Comparison of ENCODE assay signal across 1 fruit fly cellular context in the genomic region with DNA sequence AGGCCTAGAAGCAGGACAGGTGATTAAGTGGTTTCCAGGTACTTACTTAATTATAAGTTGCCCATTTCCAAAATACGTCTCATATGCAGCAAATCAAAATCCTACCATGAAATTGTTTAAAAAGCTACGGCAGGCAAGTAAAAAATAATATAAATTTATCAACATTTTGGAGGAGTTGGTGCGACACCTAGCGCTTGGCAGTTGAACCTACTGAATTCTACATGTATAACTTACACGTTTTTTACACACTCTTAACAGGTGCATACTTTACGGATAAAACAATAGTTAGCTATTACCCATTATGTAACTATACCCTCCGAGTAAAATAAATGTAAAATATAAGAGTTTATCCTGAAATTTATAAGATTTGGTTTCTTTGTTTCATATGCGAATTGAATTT.
TF ChIP-seq lines count a peak whose summit lies in the region.

No protein-coding gene starts in this region.

TF ChIP-seq in whole organism, embryonic, 481 proteins besides CTCF, POLR2A, EP300 and RAD21 (continued from another document and continues in another):
- TF ChIP-seq Nf-YC (tag; optimal IDR thresholded peaks at IDR 0.05; lab: Kevin White, UChicago) (no peak), CG2202 (tag; optimal IDR thresholded peaks at IDR 0.05; lab: Kevin White, UChicago) (peak; percentile 49), CG31441 (GFP tag; IDR thresholded peaks at IDR 0.05; lab: Robert Waterston, UW) (peak; percentile 46; the same call in 1 of the 2 replicates), Oaz (GFP tag; IDR thresholded peaks at IDR 0.05; lab: Robert Waterston, UW) (peak; percentile 50; the same call in 1 of the 2 replicates), CG4617 (GFP tag; optimal IDR thresholded peaks at IDR 0.05; lab: Kevin White, UChicago; ENCODE audit: borderline replicate concordance) (peak; percentile 11), peb (GFP tag; IDR thresholded peaks at IDR 0.05; lab: Robert Waterston, UW) (no peak), Pdp1 (GFP tag; optimal IDR thresholded peaks at IDR 0.05; lab: Kevin White, UChicago) (peak; percentile 62 to 99), Mrtf (GFP tag; IDR thresholded peaks at IDR 0.05; lab: Robert Waterston, UW) (no peak), Gug (GFP tag; IDR thresholded peaks at IDR 0.05; lab: Robert Waterston, UW) (no peak), H15 (GFP tag; IDR thresholded peaks at IDR 0.05; lab: Robert Waterston, UW) (no peak; the same call in 2 of the 3 replicates), sna (GFP tag; IDR thresholded peaks at IDR 0.05; lab: Robert Waterston, UW; ENCODE audit: partially characterized antibody) (no peak), gcm2 (GFP tag; optimal IDR thresholded peaks at IDR 0.05; lab: Kevin White, UChicago) (peak; percentile 34), Hr3 (GFP tag; optimal IDR thresholded peaks at IDR 0.05; lab: Kevin White, UChicago) (peak; percentile 48), CG16815 (GFP tag; optimal IDR thresholded peaks at IDR 0.05; lab: Kevin White, UChicago) (peak; percentile 3), Six4 (GFP tag; optimal IDR thresholded peaks at IDR 0.05; lab: Kevin White, UChicago) (peak; percentile 49), CG12659 (GFP tag; optimal IDR thresholded peaks at IDR 0.05; lab: Kevin White, UChicago) (peak; percentile 66), CG8388 (GFP tag; optimal IDR thresholded peaks at IDR 0.05; lab: Kevin White, UChicago) (peak; percentile 20), pan (optimal IDR thresholded peaks at IDR 0.05; lab: Kevin White, UChicago) (no peak), pan (GFP tag; optimal IDR thresholded peaks at IDR 0.05 in 1 of 2, IDR thresholded peaks at IDR 0.05 in 1 of 2) (no peak), CG34224 (GFP tag; IDR thresholded peaks at IDR 0.05; lab: Robert Waterston, UW; ENCODE audit: partially characterized antibody) (no peak), CG12155 (GFP tag; optimal IDR thresholded peaks at IDR 0.05; lab: Kevin White, UChicago) (peak; percentile 27), Sry-δ (GFP tag; optimal IDR thresholded peaks at IDR 0.05; lab: Kevin White, UChicago) (peak; percentile 18), gsb (GFP tag; IDR thresholded peaks at IDR 0.05; lab: Robert Waterston, UW) (no peak; the same call in 1 of the 2 replicates), CG3281 (GFP tag; optimal IDR thresholded peaks at IDR 0.05; lab: Kevin White, UChicago) (peak; percentile 58), dmrt99B (tag; optimal IDR thresholded peaks at IDR 0.05; lab: Kevin White, UChicago) (peak; percentile 35), NfI (GFP tag; optimal IDR thresholded peaks at IDR 0.05; lab: Kevin White, UChicago) (peak; percentile 74), hth (optimal IDR thresholded peaks at IDR 0.05; lab: Kevin White, UChicago) (no peak), CG15601 (tag; optimal IDR thresholded peaks at IDR 0.05; lab: Kevin White, UChicago) (peak; percentile 67), otp (GFP tag; IDR thresholded peaks at IDR 0.05; lab: Robert Waterston, UW) (no peak), CG7987 (GFP tag; optimal IDR thresholded peaks at IDR 0.05; lab: Kevin White, UChicago) (peak; percentile 14), zen (tag; optimal IDR thresholded peaks at IDR 0.05; lab: Kevin White, UChicago) (peak; percentile 54), CG12071 (GFP tag; optimal IDR thresholded peaks at IDR 0.05; lab: Kevin White, UChicago) (no peak), CG17385 (GFP tag; optimal IDR thresholded peaks at IDR 0.05; lab: Kevin White, UChicago) (peak; percentile 51), vnd (GFP tag; IDR thresholded peaks at IDR 0.05; lab: Robert Waterston, UW; ENCODE audit: partially characterized antibody) (peak; percentile 16; the same call in 1 of the 3 replicates), bbx (GFP tag; IDR thresholded peaks at IDR 0.05; lab: Robert Waterston, UW; ENCODE audit: partially characterized antibody) (peak; percentile 42; the same call in 1 of the 2 replicates), CG11247 (GFP tag; IDR thresholded peaks at IDR 0.05; lab: Robert Waterston, UW) (peak; percentile 77), CG4730 (GFP tag; IDR thresholded peaks at IDR 0.05; lab: Robert Waterston, UW) (peak; percentile 45), trh (GFP tag; optimal IDR thresholded peaks at IDR 0.05; lab: Kevin White, UChicago) (no peak), CG17361 (GFP tag; IDR thresholded peaks at IDR 0.05; lab: Robert Waterston, UW) (peak; percentile 41; the same call in 1 of the 3 replicates), eve (GFP tag; optimal IDR thresholded peaks at IDR 0.05; lab: Kevin White, UChicago) (peak in 1 of 2 experiments; percentile 73), CG10209 (GFP tag; optimal IDR thresholded peaks at IDR 0.05; lab: Kevin White, UChicago) (peak; percentile 57), Xbp1 (GFP tag; optimal IDR thresholded peaks at IDR 0.05; lab: Kevin White, UChicago) (peak; percentile 82), CrebB (tag; optimal IDR thresholded peaks at IDR 0.05; lab: Kevin White, UChicago) (peak; percentile 9), CG7556 (GFP tag; optimal IDR thresholded peaks at IDR 0.05; lab: Kevin White, UChicago) (peak; percentile 29), fd3F (GFP tag; optimal IDR thresholded peaks at IDR 0.05; lab: Kevin White, UChicago) (peak; percentile 30), Taf1 (GFP tag; IDR thresholded peaks at IDR 0.05; lab: Robert Waterston, UW) (no peak), Opbp (GFP tag; IDR thresholded peaks at IDR 0.05; lab: Robert Waterston, UW; ENCODE audit: partially characterized antibody) (peak; percentile 57; the same call in 2 of the 3 replicates), cato (GFP tag; optimal IDR thresholded peaks at IDR 0.05; lab: Kevin White, UChicago; ENCODE audit: borderline replicate concordance) (peak; percentile 17), CG3163 (GFP tag; optimal IDR thresholded peaks at IDR 0.05; lab: Kevin White, UChicago) (peak; percentile 16), hkb (optimal IDR thresholded peaks at IDR 0.05; lab: Kevin White, UChicago) (no peak), hkb (GFP tag; IDR thresholded peaks at IDR 0.05; lab: Robert Waterston, UW) (peak; percentile 53), jigr1 (GFP tag; IDR thresholded peaks at IDR 0.05; lab: Robert Waterston, UW) (no peak), Eip74EF (GFP tag; optimal IDR thresholded peaks at IDR 0.05; lab: Kevin White, UChicago) (no peak), Max (GFP tag; optimal IDR thresholded peaks at IDR 0.05; lab: Kevin White, UChicago) (peak; percentile 46), esg (GFP tag; conservative IDR thresholded peaks at IDR 0.05; lab: Robert Waterston, UW) (no peak), ATbp (GFP tag; optimal IDR thresholded peaks at IDR 0.05; lab: Kevin White, UChicago) (peak; percentile 41), Nf-YB (GFP tag; optimal IDR thresholded peaks at IDR 0.05; lab: Kevin White, UChicago) (peak; percentile 39), ewg (GFP tag; optimal IDR thresholded peaks at IDR 0.05; lab: Kevin White, UChicago) (peak; percentile 66), CG9727 (GFP tag; optimal IDR thresholded peaks at IDR 0.05; lab: Kevin White, UChicago) (peak; percentile 69), CG17568 (GFP tag; optimal IDR thresholded peaks at IDR 0.05; lab: Kevin White, UChicago) (peak; percentile 55), CG4404 (GFP tag; IDR thresholded peaks at IDR 0.05; lab: Robert Waterston, UW) (no peak), Gsc (GFP tag; IDR thresholded peaks at IDR 0.05; lab: Robert Waterston, UW) (no peak), CG18764 (GFP tag; optimal IDR thresholded peaks at IDR 0.05; lab: Kevin White, UChicago) (peak; percentile 45), CG6654 (GFP tag; optimal IDR thresholded peaks at IDR 0.05; lab: Kevin White, UChicago) (peak; percentile 35), H2.0 (GFP tag; IDR thresholded peaks at IDR 0.05; lab: Robert Waterston, UW) (peak; percentile 30; the same call in 1 of the 2 replicates), CG14965 (GFP tag; optimal IDR thresholded peaks at IDR 0.05; lab: Kevin White, UChicago; ENCODE audit: borderline replicate concordance) (peak; percentile 99), NFAT (GFP tag; IDR thresholded peaks at IDR 0.05; lab: Robert Waterston, UW) (peak; percentile 54; the same call in 1 of the 2 replicates), insv (GFP tag; optimal IDR thresholded peaks at IDR 0.05; lab: Kevin White, UChicago) (peak in 1 of 2 experiments; percentile 66), slp2 (GFP tag; optimal IDR thresholded peaks at IDR 0.05; lab: Kevin White, UChicago) (peak; percentile 61), Hmr (GFP tag; optimal IDR thresholded peaks at IDR 0.05; lab: Kevin White, UChicago) (peak; percentile 74), sqz (GFP tag; optimal IDR thresholded peaks at IDR 0.05; lab: Kevin White, UChicago) (peak; percentile 16), CG10321 (GFP tag; IDR thresholded peaks at IDR 0.05; lab: Robert Waterston, UW) (no peak), hb (GFP tag; IDR thresholded peaks at IDR 0.05; lab: Robert Waterston, UW; ENCODE audit: partially characterized antibody) (no peak), Dbx (GFP tag; IDR thresholded peaks at IDR 0.05; lab: Robert Waterston, UW) (peak; percentile 53; the same call in 2 of the 3 replicates), CG15269 (tag; optimal IDR thresholded peaks at IDR 0.05; lab: Kevin White, UChicago) (peak; percentile 50), dati (GFP tag; IDR thresholded peaks at IDR 0.05; lab: Robert Waterston, UW) (0 out of 2 replicates have a peak, but pooled peaks have one; percentile 30), prd (optimal IDR thresholded peaks at IDR 0.05; lab: Kevin White, UChicago) (no peak), prd (GFP tag; IDR thresholded peaks at IDR 0.05; lab: Robert Waterston, UW) (peak; percentile 42; the same call in 2 of the 3 replicates), knrl (GFP tag; IDR thresholded peaks at IDR 0.05; lab: Robert Waterston, UW; ENCODE audit: partially characterized antibody) (peak; percentile 67; the same call in 2 of the 3 replicates), Chrac-16 (GFP tag; optimal IDR thresholded peaks at IDR 0.05; lab: Kevin White, UChicago) (peak; percentile 55), CG7786 (GFP tag; optimal IDR thresholded peaks at IDR 0.05; lab: Kevin White, UChicago) (no peak), Ets65A (GFP tag; lab: Kevin White, UChicago) (peak; percentile 91), YL-1 (GFP tag; optimal IDR thresholded peaks at IDR 0.05; lab: Kevin White, UChicago) (no peak), ERR (GFP tag; optimal IDR thresholded peaks at IDR 0.05; lab: Kevin White, UChicago) (no peak), CG10462 (GFP tag; optimal IDR thresholded peaks at IDR 0.05; lab: Kevin White, UChicago) (peak; percentile 39), CG18011 (GFP tag; optimal IDR thresholded peaks at IDR 0.05; lab: Kevin White, UChicago) (peak; percentile 6), CG16813 (GFP tag; IDR thresholded peaks at IDR 0.05; lab: Robert Waterston, UW; ENCODE audit: partially characterized antibody) (peak; percentile 61), Trl (optimal IDR thresholded peaks at IDR 0.05; lab: Kevin White, UChicago) (no peak), Trl (GFP tag; optimal IDR thresholded peaks at IDR 0.05; lab: Kevin White, UChicago) (peak; percentile 57), NC2β (GFP tag; optimal IDR thresholded peaks at IDR 0.05; lab: Kevin White, UChicago) (peak; percentile 35), CG17912 (GFP tag; optimal IDR thresholded peaks at IDR 0.05; lab: Kevin White, UChicago) (no peak), slbo (GFP tag; IDR thresholded peaks at IDR 0.05; lab: Robert Waterston, UW) (peak; percentile 53; the same call in 1 of the 2 replicates), CG9817 (tag; optimal IDR thresholded peaks at IDR 0.05; lab: Kevin White, UChicago) (peak; percentile 63), CG17612 (GFP tag; IDR thresholded peaks at IDR 0.05; lab: Robert Waterston, UW) (no peak), bsh (GFP tag; optimal IDR thresholded peaks at IDR 0.05; lab: Kevin White, UChicago) (peak in 1 of 2 experiments; percentile 69), ind (GFP tag; optimal IDR thresholded peaks at IDR 0.05; lab: Kevin White, UChicago) (peak; percentile 51), D19B (GFP tag; optimal IDR thresholded peaks at IDR 0.05; lab: Kevin White, UChicago) (peak; percentile 1), br (optimal IDR thresholded peaks at IDR 0.05; lab: Kevin White, UChicago) (no peak), mld (GFP tag; IDR thresholded peaks at IDR 0.05; lab: Robert Waterston, UW; ENCODE audit: partially characterized antibody) (no peak), CG17359 (tag; optimal IDR thresholded peaks at IDR 0.05; lab: Kevin White, UChicago) (peak; percentile 60), CG2120 (GFP tag; optimal IDR thresholded peaks at IDR 0.05; lab: Kevin White, UChicago) (peak; percentile 33), TFAM (GFP tag; optimal IDR thresholded peaks at IDR 0.05; lab: Kevin White, UChicago) (no peak), Dp (GFP tag; optimal IDR thresholded peaks at IDR 0.05; lab: Kevin White, UChicago) (no peak), BtbVII (GFP tag; optimal IDR thresholded peaks at IDR 0.05; lab: Kevin White, UChicago) (peak; percentile 47), dm (GFP tag; optimal IDR thresholded peaks at IDR 0.05; lab: Kevin White, UChicago) (peak; percentile 44), HLH3B (GFP tag; IDR thresholded peaks at IDR 0.05; lab: Robert Waterston, UW) (peak; percentile 40), CG32772 (GFP tag; IDR thresholded peaks at IDR 0.05; lab: Robert Waterston, UW) (no peak), sens (GFP tag; lab: Kevin White, UChicago) (peak; percentile 92), ap (GFP tag; IDR thresholded peaks at IDR 0.05; lab: Robert Waterston, UW) (no peak; the same call in 1 of the 2 replicates), her (GFP tag; optimal IDR thresholded peaks at IDR 0.05; lab: Kevin White, UChicago) (no peak), pita (GFP tag; optimal IDR thresholded peaks at IDR 0.05; lab: Kevin White, UChicago) (peak; percentile 49), CG1603 (tag; optimal IDR thresholded peaks at IDR 0.05; lab: Kevin White, UChicago) (peak; percentile 76), zfh1 (GFP tag; IDR thresholded peaks at IDR 0.05; lab: Robert Waterston, UW) (peak; percentile 30; the same call in 1 of the 3 replicates), CG9932 (GFP tag; IDR thresholded peaks at IDR 0.05; lab: Robert Waterston, UW) (peak; percentile 60), CG10366 (GFP tag; IDR thresholded peaks at IDR 0.05; lab: Robert Waterston, UW) (peak; percentile 57), Stat92E (GFP tag; optimal IDR thresholded peaks at IDR 0.05; lab: Kevin White, UChicago) (no peak), HLH54F (GFP tag; optimal IDR thresholded peaks at IDR 0.05; lab: Kevin White, UChicago) (peak; percentile 41), CG17328 (GFP tag; IDR thresholded peaks at IDR 0.05; lab: Robert Waterston, UW) (peak; percentile 23; the same call in 1 of the 2 replicates), tup (GFP tag; optimal IDR thresholded peaks at IDR 0.05; lab: Kevin White, UChicago) (peak; percentile 0), Atf6 (GFP tag; IDR thresholded peaks at IDR 0.05; lab: Robert Waterston, UW) (no peak), chinmo (GFP tag; IDR thresholded peaks at IDR 0.05; lab: Robert Waterston, UW; ENCODE audit: partially characterized antibody) (0 out of 4 replicates have a peak, but pooled peaks have one; percentile 13), Vsx1 (GFP tag; optimal IDR thresholded peaks at IDR 0.05; lab: Kevin White, UChicago) (peak; percentile 19)
